Worm (Caenorhabditis elegans): Measurements from ENCODE around the gene ttr-42.

ttr-42 gene

ce11 chrX:2613077-2613476 is 35.5 kb downstream of the ttr-42 start (continued):
- TF ChIP-seq F44E2.7 (GFP tag; IDR thresholded peaks at IDR 0.05) (peak; percentile 79; the same call in 1 of the 2 replicates), gei-8 (GFP tag; optimal IDR thresholded peaks at IDR 0.05) (peak; percentile 79), nhr-10 (tag; optimal IDR thresholded peaks at IDR 0.05) (no peak), tag-97 (GFP tag; IDR thresholded peaks at IDR 0.05) (no peak), ceh-20 (GFP tag; IDR thresholded peaks at IDR 0.05) (peak; percentile 77), mxl-3 (GFP tag; optimal IDR thresholded peaks at IDR 0.05) (peak; percentile 74), aly-2 (tag; optimal IDR thresholded peaks at IDR 0.05) (no peak), vab-7 (GFP tag; IDR thresholded peaks at IDR 0.05) (peak; percentile 89), nhr-111 (GFP tag; optimal IDR thresholded peaks at IDR 0.05) (peak; percentile 87), nhr-42 (GFP tag; IDR thresholded peaks at IDR 0.05) (peak; percentile 83; the same call in 1 of the 2 replicates), fkh-10 (GFP tag; optimal IDR thresholded peaks at IDR 0.05) (no peak), F37D6.2 (tag; optimal IDR thresholded peaks at IDR 0.05) (peak; percentile 67), sdz-12 (GFP tag; optimal IDR thresholded peaks at IDR 0.05) (peak; percentile 83), dve-1 (tag; optimal IDR thresholded peaks at IDR 0.05; ENCODE audit: insufficient read depth) (no peak), ceh-28 (tag; optimal IDR thresholded peaks at IDR 0.05) (no peak), ceh-44 (GFP tag; IDR thresholded peaks at IDR 0.05) (peak; percentile 76), lin-39 (tag; optimal IDR thresholded peaks at IDR 0.05) (no peak), skn-1 (tag; optimal IDR thresholded peaks at IDR 0.05) (no peak), nhr-102 (tag; optimal IDR thresholded peaks at IDR 0.05) (no peak), hmg-1.1 (GFP tag; IDR thresholded peaks at IDR 0.05) (peak; percentile 96), arid-1 (GFP tag; conservative IDR thresholded peaks at IDR 0.05) (peak; percentile 91), lin-38 (GFP tag; IDR thresholded peaks at IDR 0.05) (peak; percentile 82), unc-62 (GFP tag; optimal IDR thresholded peaks at IDR 0.05 in 1 of 2) (peak in 1 of 2 experiments; percentile 94), unc-62 (tag; optimal IDR thresholded peaks at IDR 0.05) (no peak), set-16 (GFP tag; IDR thresholded peaks at IDR 0.05) (peak; percentile 32; the same call in 1 of the 2 replicates), snpc-4 (tag; optimal IDR thresholded peaks at IDR 0.05) (no peak), pqm-1 (tag; optimal IDR thresholded peaks at IDR 0.05) (no peak), dmd-9 (GFP tag; IDR thresholded peaks at IDR 0.05) (0 out of 2 replicates have a peak, but pooled peaks have one; percentile 61), lir-3 (tag; optimal IDR thresholded peaks at IDR 0.05) (peak; percentile 29), lin-13 (GFP tag; optimal IDR thresholded peaks at IDR 0.05) (peak; percentile 78), ces-1 (GFP tag; optimal IDR thresholded peaks at IDR 0.05) (no peak), attf-4 (tag; optimal IDR thresholded peaks at IDR 0.05) (no peak), daf-8 (GFP tag; IDR thresholded peaks at IDR 0.05) (no peak), nhr-48 (tag; optimal IDR thresholded peaks at IDR 0.05) (peak; percentile 14), zfp-2 (tag; optimal IDR thresholded peaks at IDR 0.05) (no peak), zip-2 (tag; optimal IDR thresholded peaks at IDR 0.05) (peak; percentile 4), dpl-1 (GFP tag; optimal IDR thresholded peaks at IDR 0.05) (peak; percentile 25), lin-15B (tag; optimal IDR thresholded peaks at IDR 0.05) (no peak), F26F4.8 (GFP tag; conservative IDR thresholded peaks at IDR 0.05) (peak; percentile 86), R02D3.7 (tag; optimal IDR thresholded peaks at IDR 0.05) (no peak), nhr-237 (tag; optimal IDR thresholded peaks at IDR 0.05) (no peak), ZK546.5 (tag; optimal IDR thresholded peaks at IDR 0.05) (no peak), saeg-2 (GFP tag; IDR thresholded peaks at IDR 0.05) (no peak), zfp-3 (GFP tag; conservative IDR thresholded peaks at IDR 0.05) (peak; percentile 56; the same call in 1 of the 2 replicates), mxl-2 (GFP tag; conservative IDR thresholded peaks at IDR 0.05) (peak; percentile 77), tra-1 (GFP tag; IDR thresholded peaks at IDR 0.05) (peak; percentile 92), nhr-41 (GFP tag; IDR thresholded peaks at IDR 0.05) (peak; percentile 57; the same call in 1 of the 2 replicates), nhr-6 (tag; optimal IDR thresholded peaks at IDR 0.05) (peak; percentile 47), egl-43 (GFP tag; IDR thresholded peaks at IDR 0.05) (peak; percentile 96), php-3 (GFP tag; IDR thresholded peaks at IDR 0.05) (peak; percentile 70), mep-1 (tag; optimal IDR thresholded peaks at IDR 0.05) (peak; percentile 85), cey-2 (tag; optimal IDR thresholded peaks at IDR 0.05; ENCODE audit: borderline replicate concordance, insufficient read depth) (no peak)

Measured in whole organism, L4 larva.